Worm (Caenorhabditis elegans) whole organism, L3 larva: Measurements from ENCODE around the gene C17C3.15.

Source experiments
- ceh-28 ChIP-seq: fragments of 150-350 bp; optimal IDR thresholded peaks from 2 replicates; lab custom pipeline; 2014; ENCODE audit warnings: missing biosample characterization, missing genetic modification reagents, missing genetic modification characterization
- nhr-237 ChIP-seq: fragments of 150-350 bp; optimal IDR thresholded peaks from 2 replicates; lab custom pipeline; 2014; ENCODE audit warnings: missing biosample characterization, missing genetic modification characterization
- nhr-28 ChIP-seq: fragments of 150-350 bp; optimal IDR thresholded peaks from 2 replicates; lab custom pipeline; 2014; ENCODE audit warnings: missing biosample characterization, missing genetic modification characterization
- sea-2 ChIP-seq: fragments of 150-350 bp; sonication (generic microtip); optimal IDR thresholded peaks from 4 replicates; lab custom pipeline; 2014; ENCODE audit warnings: missing biosample characterization, missing genetic modification reagents, missing genetic modification characterization
- snpc-4 ChIP-seq: fragments of 150-350 bp; optimal IDR thresholded peaks from 2 replicates; lab custom pipeline; 2014; ENCODE audit warnings: missing biosample characterization, missing genetic modification characterization
- unc-62 ChIP-seq: fragments of 150-350 bp; sonication (generic microtip); optimal IDR thresholded peaks from 4 replicates; lab custom pipeline; 2014; ENCODE audit warnings: missing biosample characterization, missing genetic modification reagents, missing genetic modification characterization

ce11 chrII:5587794-5588193 is 17.3 kb downstream of the C17C3.15 start:
- no peak for TF ChIP-seq nhr-237 (tag; lab: Kevin White, UChicago)
- no peak for TF ChIP-seq nhr-28 (tag; lab: Kevin White, UChicago)
- no peak for TF ChIP-seq unc-62 (GFP tag; lab: Kevin White, UChicago)
- TF ChIP-seq snpc-4 (tag; lab: Kevin White, UChicago): no peak
- TF ChIP-seq sea-2 (GFP tag; lab: Kevin White, UChicago): no peak
- TF ChIP-seq ceh-28 (tag; lab: Kevin White, UChicago): no peak
